Fruit fly (Drosophila melanogaster): ENCODE measurements around the gene mh.

Gene mh

DNA sequence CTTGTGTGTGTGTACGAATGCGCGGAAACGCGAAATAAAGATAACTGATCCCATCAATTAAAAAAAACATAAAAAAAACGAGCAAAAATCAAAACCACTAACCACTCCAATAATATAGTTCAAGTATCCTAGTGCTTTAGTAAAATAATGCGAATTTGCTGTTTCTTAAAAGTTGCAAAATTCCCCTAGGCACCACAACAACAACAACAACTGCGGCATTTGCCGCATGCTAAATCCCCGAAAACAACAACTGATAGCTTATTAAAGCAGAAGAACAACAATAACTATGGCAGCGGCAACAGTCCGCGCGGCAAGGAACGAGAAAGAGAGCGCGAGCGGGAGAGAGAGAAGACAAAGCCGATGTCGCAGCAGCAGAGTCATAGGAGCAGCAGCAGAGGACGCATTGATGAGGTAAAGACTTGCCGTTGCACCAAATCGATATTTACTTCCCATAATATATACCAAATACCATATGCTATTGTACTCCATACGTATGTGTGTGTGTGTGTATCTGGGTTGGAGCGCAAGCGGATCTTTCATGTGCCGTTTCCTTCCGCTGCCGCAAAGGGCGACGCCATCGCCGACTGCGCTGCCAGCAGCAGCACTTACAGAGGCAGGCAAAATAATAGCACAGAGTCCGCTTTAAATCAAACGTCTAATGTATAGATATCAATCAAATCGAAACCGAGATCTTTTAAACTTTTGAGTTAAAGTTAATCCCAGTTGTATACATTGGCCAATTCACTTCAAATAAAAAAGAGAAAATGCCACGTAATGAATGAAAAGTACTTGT is 8.0 kb upstream of the mh start:
- no peak for TF ChIP-seq noc (tag; optimal IDR thresholded peaks at IDR 0.05)

DNA sequence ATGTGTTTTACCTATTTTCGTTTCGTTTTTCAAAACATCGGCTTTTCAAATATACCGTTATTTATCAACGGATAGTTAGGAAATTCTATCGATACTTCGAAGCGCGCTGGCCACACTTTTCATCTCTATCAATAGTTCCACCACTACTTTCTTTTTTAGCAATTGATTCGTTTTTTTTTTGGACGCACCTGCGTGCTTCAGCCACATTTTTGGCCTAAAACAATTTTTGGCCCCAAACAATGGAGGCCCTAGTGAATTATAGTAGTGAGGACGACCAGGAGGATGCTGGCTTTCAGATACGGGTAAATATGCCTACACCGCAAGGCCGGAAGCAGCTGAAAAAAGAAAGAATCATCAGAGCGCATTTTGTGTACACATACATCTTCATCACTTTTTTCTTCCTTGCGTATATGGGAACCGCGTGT is 7.0 kb upstream of the mh start, which contains the start of gene CG6340:
CG6340 (plus strand) TSS at position 139 of the 425 bp plus-strand sequence.
- no peak for TF ChIP-seq noc (tag; optimal IDR thresholded peaks at IDR 0.05)

DNA sequence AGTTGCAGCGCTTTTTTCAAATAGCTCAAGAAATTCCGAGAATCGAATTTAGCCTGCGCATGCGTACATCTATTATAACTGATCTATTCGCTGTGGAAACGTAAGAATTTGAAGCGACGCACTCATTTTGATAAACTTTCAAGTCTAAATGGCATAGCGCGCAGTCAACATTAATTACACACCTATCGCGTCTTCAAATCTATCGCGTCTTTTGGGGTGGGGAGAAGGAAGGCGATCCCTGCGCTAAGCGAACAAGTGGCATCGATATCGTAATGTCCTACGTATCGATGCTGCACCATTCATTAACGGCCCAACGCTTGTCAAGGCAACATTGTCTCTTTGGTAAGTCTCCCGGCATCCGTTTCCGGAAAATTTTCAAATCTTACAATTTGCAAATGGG is 591 bp upstream of the mh start, which contains the start of gene CG6324:
CG6324 (plus strand) TSS at position 301 of the 400 bp plus-strand sequence.
- TF ChIP-seq noc (tag; optimal IDR thresholded peaks at IDR 0.05) = no peak

DNA sequence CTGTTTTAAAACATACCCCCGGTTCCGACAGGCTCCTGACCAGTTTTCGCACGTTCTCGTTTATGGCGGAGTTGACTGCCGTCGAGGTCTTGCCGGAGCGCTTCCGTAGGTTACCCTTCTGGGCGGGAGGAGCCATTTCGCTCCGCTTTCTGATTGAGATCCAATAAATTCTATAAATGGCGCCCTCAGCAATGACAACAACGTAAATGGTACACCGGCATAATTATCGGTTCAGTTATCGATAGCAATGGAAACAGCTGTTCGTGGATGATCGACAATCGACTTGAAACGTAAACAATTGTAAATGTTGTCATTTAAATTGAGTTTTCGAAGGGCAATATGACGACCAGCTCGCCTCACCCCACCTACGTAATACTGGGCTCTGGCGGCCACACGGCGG is 3.3 kb downstream of the mh start, which contains the start of the genes Grip128 and Alg14:
Grip128 (minus strand) TSS at position 216 of the 400 bp plus-strand sequence.
Alg14 (plus strand) TSS at position 261 of the 400 bp plus-strand sequence.
- no peak for TF ChIP-seq noc (tag; optimal IDR thresholded peaks at IDR 0.05)

DNA sequence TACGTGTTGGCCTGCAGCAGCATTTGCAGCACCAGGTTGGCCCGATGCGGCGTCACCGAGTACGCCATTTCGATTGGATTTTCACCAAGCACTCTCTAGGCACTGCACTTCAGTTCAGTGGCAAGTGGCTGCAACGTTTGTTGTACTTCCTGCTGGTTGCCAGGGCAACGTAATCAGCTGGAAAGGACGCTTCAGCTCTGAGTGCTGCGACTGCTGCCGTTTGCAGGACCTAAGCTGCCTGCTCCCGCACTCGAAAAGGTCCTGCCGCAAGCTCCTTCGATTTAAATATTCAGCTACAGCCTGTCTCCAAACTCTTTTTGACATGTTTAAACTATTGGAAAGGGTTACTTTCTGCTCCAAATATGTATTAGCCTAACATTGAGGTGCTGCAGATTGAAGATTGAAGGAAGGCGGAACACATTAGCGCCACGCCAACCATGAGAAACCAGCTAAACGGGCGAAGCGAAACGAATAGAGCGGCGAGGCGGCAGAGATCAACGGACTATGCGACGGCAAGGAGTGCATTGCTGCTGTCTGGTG is 7.7 kb downstream of the mh start, which contains the start of the genes CG15642 and CG15641:
CG15642 (minus strand) TSS at position 356 of the 540 bp plus-strand sequence.
CG15641 (plus strand) TSS at position 490 of the 540 bp plus-strand sequence.
- no peak for TF ChIP-seq noc (tag; optimal IDR thresholded peaks at IDR 0.05)

DNA sequence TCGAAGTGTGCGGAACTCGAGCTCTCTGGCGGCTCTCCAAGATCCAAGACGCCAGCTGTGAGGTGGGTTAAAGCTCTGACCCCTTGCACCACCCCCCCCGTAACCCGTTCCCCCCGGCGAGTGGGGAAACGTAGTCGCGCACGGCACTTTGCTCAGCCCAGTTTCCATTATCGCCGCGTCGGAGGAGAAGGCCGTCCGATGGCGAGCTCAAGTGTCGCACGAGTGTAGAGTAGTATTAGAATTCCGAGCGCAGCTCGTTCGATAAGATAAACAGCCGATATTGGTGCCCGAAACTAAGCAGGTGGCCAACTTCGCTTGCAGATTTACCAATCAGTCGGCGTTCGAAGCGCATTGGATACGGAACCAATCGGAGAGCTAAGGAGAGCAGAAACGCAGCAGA is 9.8 kb downstream of the mh start:
- no peak for TF ChIP-seq noc (tag; optimal IDR thresholded peaks at IDR 0.05)

DNA sequence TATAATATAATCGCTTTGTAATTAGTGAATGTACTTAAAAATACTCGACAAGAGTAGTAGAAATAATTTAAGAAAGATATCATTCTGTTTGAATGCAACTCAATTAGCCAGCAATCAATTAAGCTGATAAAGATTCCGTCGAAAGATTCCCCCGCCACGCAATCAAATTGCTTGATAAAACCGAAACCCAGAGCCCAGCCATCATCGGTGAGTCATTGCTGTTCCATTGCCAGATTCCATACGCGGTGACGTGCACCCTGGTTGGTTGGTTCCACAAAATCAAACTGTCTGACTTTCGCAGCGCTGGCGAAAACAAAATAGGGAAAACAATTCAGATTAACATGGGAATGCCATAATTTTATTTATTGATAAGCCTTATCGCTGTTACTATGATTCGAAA is 10.7 kb downstream of the mh start:
- no peak for TF ChIP-seq noc (tag; optimal IDR thresholded peaks at IDR 0.05)

DNA sequence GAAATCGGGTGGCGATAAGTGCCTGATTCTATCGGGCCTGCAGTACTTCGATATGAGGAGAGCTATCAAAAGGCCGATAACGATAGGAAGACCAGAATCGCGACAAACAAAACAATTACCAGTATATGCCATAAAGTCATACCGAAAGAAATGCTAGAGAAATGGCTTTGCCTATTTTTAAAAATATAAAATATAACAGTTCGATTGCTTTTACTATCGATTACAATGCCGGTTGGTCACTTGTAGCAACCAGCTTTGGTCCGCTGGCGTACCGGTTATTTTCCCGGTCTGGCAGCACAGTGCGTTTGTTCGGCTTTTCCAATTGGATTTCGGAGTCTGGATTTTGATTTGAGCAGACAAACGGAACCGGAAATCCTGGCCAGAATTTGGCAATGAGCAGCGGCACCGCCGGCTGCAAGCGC is 12.8 kb downstream of the mh start, which contains the start of the genes shtd, CG6294 and CG6299:
shtd (minus strand) TSS at position 6 of the 422 bp plus-strand sequence.
CG6294 (plus strand) TSS at position 287 of the 422 bp plus-strand sequence.
CG6299 (plus strand) TSS at position 287 of the 422 bp plus-strand sequence.
- TF ChIP-seq noc (tag; optimal IDR thresholded peaks at IDR 0.05) = no peak

DNA sequence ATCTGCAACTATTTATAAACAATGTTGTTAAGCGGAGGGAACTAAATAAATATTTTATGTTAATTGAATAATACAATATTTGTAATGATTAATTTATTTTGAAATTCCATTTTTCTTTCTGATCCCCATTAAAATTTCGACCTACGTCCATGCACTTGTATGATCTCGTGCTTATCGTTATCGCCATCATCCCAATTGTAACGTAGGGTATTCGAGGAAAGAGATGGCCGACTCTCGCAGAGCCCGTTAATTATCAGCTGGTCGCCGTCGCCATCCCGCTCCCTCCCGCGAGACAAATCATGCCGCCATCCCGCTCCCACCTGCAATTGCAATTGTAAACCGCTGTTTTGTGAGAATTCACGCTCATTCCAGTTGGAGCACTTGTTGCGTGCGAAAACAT is 22.1 kb downstream of the mh start, which contains the start of gene CG11655:
CG11655 (plus strand) TSS at position 351 of the 400 bp plus-strand sequence.
- TF ChIP-seq noc (tag; optimal IDR thresholded peaks at IDR 0.05) = peak; percentile 64

DNA sequence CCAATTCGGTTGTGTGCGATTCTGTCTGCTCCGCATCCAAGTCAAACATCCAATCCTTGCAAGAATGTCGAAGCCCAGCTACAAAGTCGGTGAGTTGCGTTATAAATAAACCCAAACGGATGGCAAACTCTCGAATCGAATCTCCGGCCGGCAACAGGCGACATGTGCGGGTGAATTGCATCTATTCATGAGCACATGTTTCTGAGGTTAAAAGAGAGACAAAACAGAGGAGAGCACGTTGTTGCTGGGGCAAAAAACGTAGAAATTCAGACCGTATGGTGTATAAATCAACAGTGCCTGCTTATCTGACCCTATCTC is 24.9 kb downstream of the mh start:
- no peak for TF ChIP-seq noc (tag; optimal IDR thresholded peaks at IDR 0.05)

DNA sequence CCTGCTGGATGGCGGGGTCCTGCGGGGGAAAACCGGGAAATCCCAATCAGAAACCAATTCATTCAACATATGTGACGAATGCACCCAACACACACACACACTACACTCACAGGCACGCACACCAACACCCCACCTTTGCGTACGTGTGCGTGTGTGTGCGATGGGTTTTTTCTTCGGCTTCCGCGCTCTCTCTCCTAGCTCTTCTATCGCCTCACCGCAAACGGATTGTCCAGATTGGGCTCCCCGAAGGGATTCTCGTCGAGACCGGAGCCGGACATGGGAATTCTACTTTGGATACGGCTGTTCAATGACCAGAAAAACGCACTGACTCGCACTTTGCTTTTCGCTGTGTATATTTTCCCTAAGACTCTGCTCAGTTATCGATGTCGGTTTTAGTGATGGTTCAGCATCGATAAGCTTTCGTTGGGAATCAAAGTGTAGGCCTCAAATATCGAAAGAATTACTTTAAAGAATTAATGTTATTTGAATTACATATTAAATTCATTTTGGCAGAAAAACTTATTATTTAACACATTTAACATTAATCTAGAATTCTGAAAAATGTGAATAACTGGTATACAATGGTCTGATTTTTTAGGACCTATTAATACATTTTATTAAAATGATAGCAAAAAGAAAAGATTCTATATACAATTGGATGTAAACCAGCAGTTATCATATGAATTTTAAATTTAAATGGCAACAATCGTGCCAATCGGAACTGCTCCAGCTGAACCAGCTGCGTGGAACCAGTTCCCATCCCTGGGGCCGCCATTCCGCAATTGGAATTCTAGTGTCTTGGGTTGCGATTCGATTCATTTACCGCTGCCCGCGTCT is 25.5 kb downstream of the mh start, which contains the start of the genes Scamp and Ahcy:
Scamp (minus strand) TSS at position 394 of the 837 bp plus-strand sequence.
Ahcy (plus strand) TSS at position 772 of the 837 bp plus-strand sequence.
- TF ChIP-seq noc (tag; optimal IDR thresholded peaks at IDR 0.05) = no peak

DNA sequence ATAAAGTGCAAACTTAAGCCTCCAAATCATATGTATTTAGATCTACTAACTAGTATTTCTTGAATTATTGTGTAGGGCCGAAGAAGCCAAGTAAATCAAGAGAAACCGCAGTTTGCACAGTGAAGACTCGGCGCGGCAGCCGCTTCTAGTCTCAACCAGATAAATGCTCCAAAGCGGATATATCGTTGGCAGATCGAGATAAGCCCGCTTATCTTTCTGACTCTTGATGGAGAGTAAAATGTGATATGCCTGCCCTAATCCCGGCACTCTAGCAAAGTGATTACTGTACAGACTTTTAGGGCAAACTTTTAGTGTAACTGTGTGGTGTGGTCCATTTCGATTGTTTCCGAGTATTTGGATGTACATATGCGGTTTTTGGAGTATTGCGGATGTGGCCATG is 26.4 kb downstream of the mh start:
- no peak for TF ChIP-seq noc (tag; optimal IDR thresholded peaks at IDR 0.05)

DNA sequence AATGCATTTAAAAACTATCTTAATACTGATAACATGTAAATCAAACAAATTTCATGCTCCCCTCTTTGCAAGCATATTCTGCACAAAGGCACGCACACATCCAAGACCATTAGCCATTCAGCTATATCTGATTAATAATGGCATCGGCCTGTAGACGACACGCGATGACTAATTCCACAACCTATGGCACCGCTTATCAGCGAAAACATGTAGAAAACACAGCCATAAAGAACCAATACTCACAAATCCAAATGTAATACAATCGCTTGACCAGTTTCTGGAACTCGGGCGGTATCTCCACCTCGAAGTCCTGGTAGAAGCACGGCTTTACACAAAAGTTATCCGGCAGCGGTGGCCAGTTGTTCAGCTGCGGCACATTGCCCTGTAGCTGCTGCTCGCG is 27.1 kb downstream of the mh start:
- no peak for TF ChIP-seq noc (tag; optimal IDR thresholded peaks at IDR 0.05)

DNA sequence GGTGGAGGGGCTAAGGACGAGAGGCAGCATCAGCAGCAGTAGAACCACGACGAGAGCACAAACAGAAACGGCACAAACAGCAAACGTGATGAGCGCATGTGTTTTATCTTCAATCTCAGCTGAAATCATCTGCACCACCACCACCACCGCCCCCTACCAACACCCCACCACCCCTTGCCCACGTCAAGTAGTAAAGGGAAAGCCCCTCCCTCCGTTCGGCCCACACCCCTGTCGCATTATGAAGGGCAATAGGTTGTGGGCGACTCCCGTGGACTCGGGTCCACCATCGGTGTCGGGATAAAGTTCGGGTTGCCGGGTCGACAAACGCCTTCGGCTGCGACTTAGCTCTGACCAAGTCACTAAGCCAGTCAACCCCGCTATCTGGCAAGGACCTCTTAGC is 31.7 kb downstream of the mh start:
- TF ChIP-seq noc (tag; optimal IDR thresholded peaks at IDR 0.05) = no peak

DNA sequence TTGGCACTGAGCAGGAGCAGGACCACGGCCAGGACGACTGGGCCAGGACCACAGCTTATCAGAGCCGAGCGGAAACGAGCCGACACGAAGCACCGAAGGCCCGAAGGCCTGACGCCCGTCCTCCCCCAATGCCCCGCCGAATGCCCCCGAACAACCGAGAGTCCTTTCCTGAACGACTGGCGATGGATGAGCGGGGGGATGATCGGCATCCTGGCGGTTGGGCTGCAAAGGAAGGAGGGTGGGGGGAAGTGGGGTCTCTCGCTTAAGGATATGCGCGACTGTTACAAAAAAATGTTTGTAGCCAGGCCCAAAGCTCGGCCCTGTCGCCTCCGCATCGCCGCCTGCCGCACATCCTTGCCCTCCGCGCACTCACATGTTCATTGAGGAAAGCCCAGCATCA is 34.0 kb downstream of the mh start, which contains the start of gene Cngl:
Cngl (minus strand) TSS at position 8 of the 400 bp plus-strand sequence.
- TF ChIP-seq noc (tag; optimal IDR thresholded peaks at IDR 0.05) = no peak

All from whole organism, larva.